Worm (Caenorhabditis elegans) whole organism, L3 larva: Measurements from ENCODE around the gene cpf-2.
"Not testable (repeated sequence)": the region's sequence is repeated elsewhere in the genome, so short reads cannot be mapped to it uniquely, and the experiment has no call there.

Experiments used
- ceh-9 ChIP-seq: sonication (generic microtip); optimal IDR thresholded peaks from 2 replicates; lab custom pipeline; 2018; ENCODE audit warnings: missing biosample characterization, missing genetic modification characterization
- elt-2 ChIP-seq: sonication (generic microtip); optimal IDR thresholded peaks from 2 replicates; lab custom pipeline; 2016; ENCODE audit warnings: missing genetic modification reagents, mild to moderate bottlenecking, missing genetic modification characterization, missing compliant biosample characterization
- eor-1 ChIP-seq, 2 experiments: fragments of 150-350 bp; optimal IDR thresholded peaks; 2 replicates each; lab custom pipeline; 2014 to 2018; ENCODE audit warnings: missing biosample characterization in 2 of 2, missing genetic modification characterization in 2 of 2
- fkh-10 ChIP-seq: sonication (generic microtip); optimal IDR thresholded peaks from 2 replicates; lab custom pipeline; 2017; ENCODE audit warnings: missing biosample characterization, missing genetic modification reagents, missing genetic modification characterization
- hmg-11 ChIP-seq: sonication (generic microtip); optimal IDR thresholded peaks from 2 replicates; lab custom pipeline; 2016; ENCODE audit warnings: missing genetic modification characterization, missing compliant biosample characterization
- lin-39 ChIP-seq: fragments of 150-350 bp; optimal IDR thresholded peaks from 2 replicates; lab custom pipeline; 2018; ENCODE audit warnings: missing biosample characterization, missing genetic modification reagents, missing genetic modification characterization
- lsy-12 ChIP-seq: sonication (generic microtip); optimal IDR thresholded peaks from 2 replicates; lab custom pipeline; 2016; ENCODE audit warnings: mild to moderate bottlenecking, missing genetic modification characterization, missing compliant biosample characterization
- mdl-1 ChIP-seq: fragments of 150-350 bp; optimal IDR thresholded peaks from 2 replicates; lab custom pipeline; 2014; ENCODE audit warnings: missing biosample characterization, missing genetic modification characterization
- mml-1 ChIP-seq: fragments of 150-350 bp; sonication (generic microtip); optimal IDR thresholded peaks from 3 replicates; lab custom pipeline; 2014; ENCODE audit warnings: missing biosample characterization, missing genetic modification characterization
- nfya-1 ChIP-seq: sonication (generic microtip); optimal IDR thresholded peaks from 2 replicates; lab custom pipeline; 2017; ENCODE audit warnings: missing genetic modification characterization, mild to moderate bottlenecking, missing compliant biosample characterization, antibody characterized with exemption, moderate library complexity; ENCODE audit not compliant: insufficient read depth
- nhr-23 ChIP-seq: fragments of 150-350 bp; optimal IDR thresholded peaks from 2 replicates; lab custom pipeline; 2014; ENCODE audit warnings: missing biosample characterization, missing genetic modification reagents, missing genetic modification characterization
- nhr-77 ChIP-seq: fragments of 150-350 bp; optimal IDR thresholded peaks from 2 replicates; lab custom pipeline; 2014; ENCODE audit warnings: missing biosample characterization, missing genetic modification characterization
- pha-4 ChIP-seq: fragments of 150-350 bp; optimal IDR thresholded peaks from 2 replicates; lab custom pipeline; 2014; ENCODE audit warnings: missing biosample characterization, missing genetic modification reagents, missing genetic modification characterization
- pqm-1 ChIP-seq: fragments of 150-350 bp; optimal IDR thresholded peaks from 2 replicates; lab custom pipeline; 2017; ENCODE audit warnings: missing biosample characterization, missing genetic modification characterization, inconsistent platforms
- unc-62 ChIP-seq: fragments of 150-350 bp; sonication (generic microtip); optimal IDR thresholded peaks from 4 replicates; lab custom pipeline; 2014; ENCODE audit warnings: missing biosample characterization, missing genetic modification reagents, missing genetic modification characterization

cpf-2 gene

DNA sequence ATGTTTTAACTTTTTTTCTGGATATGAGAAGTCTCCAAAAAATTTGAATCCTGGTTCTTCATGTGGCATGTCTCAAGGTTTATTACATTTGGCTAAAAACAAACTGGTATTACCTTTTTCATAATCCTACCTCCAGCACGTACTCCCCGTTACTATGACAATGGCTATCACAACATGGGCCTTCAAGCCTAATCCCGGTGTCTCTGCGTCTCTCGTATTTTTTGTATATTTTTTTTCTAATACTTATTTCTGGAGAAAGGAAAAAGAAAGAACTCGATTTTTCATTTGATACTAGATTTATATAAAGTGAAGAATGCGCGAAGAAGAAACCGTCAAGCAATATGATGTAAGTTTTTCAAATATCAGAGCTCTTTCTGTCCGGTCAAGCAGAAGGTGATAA lies 22.4 kb downstream of the cpf-2 start, which contains the start of gene anoh-1:
anoh-1 (plus strand) TSS at position 301 of the 400 bp plus-strand sequence.
- TF ChIP-seq nhr-77 (tag; lab: Kevin White, UChicago): no peak

DNA sequence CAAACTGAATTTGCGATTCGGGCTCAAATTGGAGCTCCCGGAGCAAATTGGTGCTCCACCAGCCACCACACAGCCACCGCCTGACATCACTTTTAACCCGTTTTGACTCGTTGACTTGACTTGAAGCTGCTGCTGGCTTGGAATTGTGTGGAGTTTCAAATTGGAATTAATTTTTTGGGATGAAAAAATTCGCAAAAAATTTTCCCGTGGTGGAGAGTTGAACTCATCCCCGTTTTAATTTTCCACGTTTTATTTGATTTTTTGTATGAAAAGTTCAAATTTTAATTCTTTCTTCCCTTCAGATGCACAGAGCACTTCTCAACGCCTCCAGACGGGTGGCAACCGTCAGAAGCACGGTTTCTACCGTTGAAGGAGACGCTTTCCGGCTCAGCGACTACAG lies 23.4 kb downstream of the cpf-2 start, which contains the start of gene Y43F4A.4:
Y43F4A.4 (plus strand) TSS at position 301 of the 400 bp plus-strand sequence.
- not testable (repeated sequence) for TF ChIP-seq fkh-10 (GFP tag; lab: Kevin White, UChicago); pqm-1 (tag; lab: Kevin White, UChicago); eor-1 (tag; optimal IDR thresholded peaks at IDR 0.05; lab: Kevin White, UChicago)

DNA sequence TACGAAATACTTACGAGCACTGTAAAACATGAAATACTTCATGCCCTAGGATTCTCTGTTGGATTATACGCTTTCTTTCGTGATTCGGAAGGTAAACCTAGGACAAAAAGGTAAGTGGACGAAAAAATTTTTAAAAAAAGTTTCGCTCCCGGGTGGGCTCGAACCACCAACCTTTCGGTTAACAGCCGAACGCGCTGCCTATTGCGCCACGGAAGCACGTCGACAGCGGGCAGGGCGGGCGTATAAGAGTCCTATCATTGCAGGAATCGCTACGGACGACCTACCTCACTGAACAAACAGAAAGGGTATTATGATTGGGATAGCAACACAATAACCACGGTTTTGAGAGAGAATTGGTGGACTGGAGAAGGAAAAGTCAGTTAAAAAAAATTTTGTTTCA lies 43.7 kb downstream of the cpf-2 start:
- peak; percentile 37 for TF ChIP-seq hmg-11 (tag; lab: Kevin White, UChicago)
- TF ChIP-seq nfya-1 (tag; lab: Kevin White, UChicago): peak; percentile 40
- TF ChIP-seq pha-4 (tag; lab: Kevin White, UChicago): peak; percentile 30
- peak; percentile 24 for TF ChIP-seq lsy-12 (tag; lab: Kevin White, UChicago)
- TF ChIP-seq mml-1: no peak
- TF ChIP-seq lin-39 (tag; lab: Kevin White, UChicago): peak; percentile 8
- no peak for TF ChIP-seq unc-62 (GFP tag; lab: Kevin White, UChicago)
- TF ChIP-seq elt-2 (tag; lab: Kevin White, UChicago): peak; percentile 20

DNA sequence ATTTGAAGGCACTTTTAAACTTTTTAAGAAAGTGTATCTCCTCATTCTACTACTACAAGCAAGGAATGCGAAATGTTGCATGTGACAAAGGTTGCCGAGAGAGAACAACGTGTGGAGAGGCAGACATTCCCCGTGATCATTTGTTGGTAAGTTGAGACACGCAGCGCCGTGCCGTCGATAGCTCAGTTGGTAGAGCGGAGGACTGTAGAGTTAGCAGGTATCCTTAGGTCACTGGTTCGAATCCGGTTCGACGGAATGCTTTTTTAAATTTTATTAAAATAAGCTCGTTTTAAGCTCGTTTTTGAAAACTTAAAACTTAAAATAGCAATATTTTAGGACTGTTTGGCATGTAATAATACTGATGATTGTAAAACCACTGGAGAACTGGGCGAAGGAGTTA lies 44.3 kb downstream of the cpf-2 start:
- TF ChIP-seq mdl-1 (tag; lab: Kevin White, UChicago): no peak
- peak; percentile 35 for TF ChIP-seq pha-4 (tag; lab: Kevin White, UChicago)
- peak; percentile 23 for TF ChIP-seq nfya-1 (tag; lab: Kevin White, UChicago)

DNA sequence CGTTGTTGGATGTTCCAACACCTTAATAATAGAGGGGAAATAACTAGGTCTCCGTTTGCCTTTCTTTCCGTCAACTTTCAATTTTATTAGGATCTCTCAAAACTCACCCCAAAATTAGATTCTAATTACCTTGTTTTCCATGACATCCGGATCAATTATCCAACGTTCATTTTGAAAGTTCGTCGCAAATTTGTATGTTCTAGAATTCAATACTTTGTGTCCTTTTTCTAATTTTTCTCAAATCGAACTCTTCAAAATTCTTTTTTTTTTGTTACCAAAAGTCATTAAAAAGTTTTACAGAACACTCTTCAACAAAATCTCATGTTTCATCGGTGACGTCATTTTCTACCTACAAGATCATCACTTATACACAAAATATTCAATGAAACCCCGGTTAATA lies 45.9 kb downstream of the cpf-2 start, which contains the start of gene Y43F4A.1:
Y43F4A.1 (plus strand) TSS at position 301 of the 400 bp plus-strand sequence.
- TF ChIP-seq nhr-23 (peak; percentile 4), ceh-9 (no peak)
